Worm (Caenorhabditis elegans) whole organism, L4 larva: ENCODE measurements around the gene Y57E12B.11.

Source experiments
- F37D6.2 ChIP-seq: sonication (generic microtip); optimal IDR thresholded peaks from 2 replicates; lab custom pipeline; 2016; ENCODE audit warnings: mild to moderate bottlenecking, missing genetic modification characterization, missing compliant biosample characterization
- ceh-82 ChIP-seq: sonication (generic microtip); optimal IDR thresholded peaks from 2 replicates; lab custom pipeline; 2017; ENCODE audit warnings: missing biosample characterization, missing genetic modification characterization
- cey-2 ChIP-seq: sonication (generic microtip); optimal IDR thresholded peaks from 3 replicates; lab custom pipeline; 2017; ENCODE audit warnings: missing genetic modification characterization, mild to moderate bottlenecking, missing compliant biosample characterization, antibody characterized with exemption, borderline replicate concordance; ENCODE audit not compliant: insufficient read depth
- dmd-9 ChIP-seq: fragments of 200-800 bp; sonication (Bioruptor generic); IDR thresholded peaks from 2 replicates; pipeline ENCODE4 v1.3.6; 2022; ENCODE audit warnings: missing genetic modification reagents, missing genetic modification characterization, missing compliant biosample characterization
- egl-27 ChIP-seq: sonication (generic microtip); optimal IDR thresholded peaks from 3 replicates; lab custom pipeline; 2017; ENCODE audit warnings: missing biosample characterization, missing genetic modification reagents, missing genetic modification characterization
- ztf-11 ChIP-seq: fragments of 150-350 bp; optimal IDR thresholded peaks from 2 replicates; lab custom pipeline; 2014; ENCODE audit warnings: missing biosample characterization, missing genetic modification characterization

DNA sequence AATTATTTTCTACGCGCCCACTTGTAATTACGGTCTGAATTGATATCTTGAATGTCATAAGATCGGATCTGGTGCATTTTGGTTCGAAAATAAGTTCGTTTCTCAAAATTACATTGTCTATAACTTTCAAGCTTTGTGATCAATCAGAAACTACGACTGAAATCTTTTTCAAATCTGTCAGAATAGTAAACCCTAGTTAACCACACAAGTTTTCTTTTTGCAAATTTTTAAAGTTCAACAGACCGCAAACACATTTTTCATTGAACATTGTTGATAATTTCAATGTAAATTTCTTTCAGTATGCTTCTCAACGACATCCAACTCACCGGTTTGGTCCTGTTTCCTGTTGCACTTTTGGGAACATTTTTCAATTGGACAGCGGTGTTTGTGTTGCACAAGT lies 21.9 kb upstream of the Y57E12B.11 start, which contains the start of gene srx-59:
- no peak for TF ChIP-seq ztf-11 (tag; lab: Kevin White, UChicago)
- TF ChIP-seq dmd-9 = no peak
- no peak for TF ChIP-seq cey-2 (tag; lab: Kevin White, UChicago)
- TF ChIP-seq ceh-82 = no peak
- no peak for TF ChIP-seq egl-27
- no peak for TF ChIP-seq F37D6.2
